Worm (Caenorhabditis elegans): ENCODE results near the gene F28H7.7.

ce11 chrV:10716865-10717713 is 36.9 kb downstream of the F28H7.7 start:
- TF ChIP-seq Y22D7AL.16 (tag; optimal IDR thresholded peaks at IDR 0.05) (no peak), sox-4 (tag; optimal IDR thresholded peaks at IDR 0.05) (no peak), ama-1 (optimal IDR thresholded peaks at IDR 0.05) (no peak), C38D4.7 (GFP tag; optimal IDR thresholded peaks at IDR 0.05) (peak; percentile 29), mec-3 (tag; optimal IDR thresholded peaks at IDR 0.05; ENCODE audit: borderline replicate concordance) (no peak), tbx-2 (tag; optimal IDR thresholded peaks at IDR 0.05) (peak; percentile 63), hlh-30 (tag; optimal IDR thresholded peaks at IDR 0.05; ENCODE audit: insufficient read depth) (peak; percentile 53), ceh-18 (tag; optimal IDR thresholded peaks at IDR 0.05) (peak; percentile 42), lin-11 (tag; optimal IDR thresholded peaks at IDR 0.05) (no peak), nfya-1 (tag; optimal IDR thresholded peaks at IDR 0.05) (no peak)
